Worm (Caenorhabditis elegans): Measurements from ENCODE around the gene F58E6.4.

DNA sequence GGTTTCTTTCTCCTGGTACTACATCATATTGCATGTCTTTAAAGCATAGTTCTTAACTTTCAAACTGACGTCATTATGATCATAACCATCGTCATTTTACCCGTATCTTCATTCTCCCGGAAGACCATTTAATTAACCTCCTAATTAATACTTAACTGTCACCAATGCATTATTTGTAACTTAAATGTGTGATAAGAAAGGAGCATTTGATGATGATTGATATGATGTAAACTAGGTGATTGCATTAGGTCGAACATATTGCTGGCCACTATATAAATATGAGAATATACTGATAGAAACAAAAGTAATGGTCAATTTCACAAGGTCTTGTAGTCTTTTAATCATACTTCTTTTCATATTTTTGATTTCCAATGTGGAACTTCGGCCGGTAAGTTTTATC lies 6.0 kb upstream of the F58E6.4 start, which contains the start of gene hrg-3:
- TF ChIP-seq W03F9.2 (tag; optimal IDR thresholded peaks at IDR 0.05) (no peak), him-1 (tag; optimal IDR thresholded peaks at IDR 0.05) (no peak)

Measured in whole organism, L4/young adult.